Fruit fly (Drosophila melanogaster) whole organism, embryonic: ENCODE data around the gene CG42445.

Experiments
- Atf-2 ChIP-seq: fragments of 200-800 bp; sonication (Bioruptor generic); optimal IDR thresholded peaks from 2 replicates; lab custom pipeline; 2016; ENCODE audit warnings: missing biosample characterization, missing genetic modification characterization
- B-H2 ChIP-seq: fragments of 200-800 bp; sonication (Bioruptor generic); optimal IDR thresholded peaks from 2 replicates; lab custom pipeline; 2018; ENCODE audit warnings: missing biosample characterization, mild to moderate bottlenecking, missing genetic modification characterization
- BEAF-32 ChIP-seq: fragments of 200-800 bp; sonication (Bioruptor generic); optimal IDR thresholded peaks from 3 replicates; lab custom pipeline; 2017; ENCODE audit warnings: missing biosample characterization, missing genetic modification characterization, mild to moderate bottlenecking, moderate library complexity, missing genetic modification reagents
- CG10959 ChIP-seq: fragments of 200-800 bp; sonication (Bioruptor generic); IDR thresholded peaks from 2 replicates; pipeline ENCODE4 v1.3.6; 2022; ENCODE audit warnings: missing biosample characterization, missing genetic modification characterization
- CG1529 ChIP-seq: fragments of 200-800 bp; sonication (Bioruptor generic); optimal IDR thresholded peaks from 3 replicates; lab custom pipeline; 2018; ENCODE audit warnings: missing biosample characterization, missing genetic modification characterization
- CG17328 ChIP-seq: fragments of 200-800 bp; sonication (Bioruptor generic); IDR thresholded peaks from 2 replicates; pipeline ENCODE4 v1.3.6; 2022; ENCODE audit warnings: missing biosample characterization, missing genetic modification characterization
- CG17361 ChIP-seq: fragments of 200-800 bp; sonication (Bioruptor generic); IDR thresholded peaks from 3 replicates; pipeline ENCODE4 v1.3.6; 2022; ENCODE audit warnings: missing biosample characterization, missing genetic modification characterization
- CG17568 ChIP-seq: fragments of 200-800 bp; sonication (Bioruptor generic); optimal IDR thresholded peaks from 2 replicates; lab custom pipeline; 2018; ENCODE audit warnings: missing biosample characterization, mild to moderate bottlenecking, missing genetic modification characterization, moderate library complexity
- CG18262 ChIP-seq: fragments of 200-800 bp; optimal IDR thresholded peaks from 3 replicates; lab custom pipeline; 2019; ENCODE audit warnings: missing biosample characterization, mild to moderate bottlenecking, missing genetic modification characterization, moderate library complexity
- CG18599 ChIP-seq: fragments of 200-800 bp; sonication (Bioruptor generic); optimal IDR thresholded peaks from 3 replicates; lab custom pipeline; 2017; ENCODE audit warnings: missing biosample characterization, missing genetic modification characterization, mild to moderate bottlenecking, moderate library complexity, missing genetic modification reagents
- CG2202 ChIP-seq: fragments of 200-800 bp; sonication (Bioruptor generic); optimal IDR thresholded peaks from 2 replicates; lab custom pipeline; 2018; ENCODE audit warnings: missing biosample characterization, mild to moderate bottlenecking, missing genetic modification characterization
- CG3163 ChIP-seq: fragments of 200-800 bp; sonication (Bioruptor generic); optimal IDR thresholded peaks from 3 replicates; lab custom pipeline; 2016; ENCODE audit warnings: missing biosample characterization, missing genetic modification characterization
- CG33213 ChIP-seq: fragments of 200-800 bp; sonication (Bioruptor generic); optimal IDR thresholded peaks from 3 replicates; lab custom pipeline; 2016; ENCODE audit warnings: missing biosample characterization, missing genetic modification characterization
- CG3726 ChIP-seq: fragments of 200-800 bp; sonication (Bioruptor generic); IDR thresholded peaks from 3 replicates; pipeline ENCODE4, ENCODE4 v1.3.6; 2022; ENCODE audit warnings: missing biosample characterization, missing genetic modification characterization
- CG3995 ChIP-seq: fragments of 200-800 bp; sonication (Bioruptor generic); optimal IDR thresholded peaks from 3 replicates; lab custom pipeline; 2016; ENCODE audit warnings: missing biosample characterization, missing genetic modification characterization
- CG6791 ChIP-seq: fragments of 200-800 bp; sonication (Bioruptor generic); IDR thresholded peaks from 3 replicates; pipeline ENCODE4 v1.3.6; 2022; ENCODE audit warnings: missing biosample characterization, missing genetic modification characterization; ENCODE audit not compliant: partially characterized antibody
- CG7372 ChIP-seq: fragments of 200-800 bp; sonication (Bioruptor generic); IDR thresholded peaks from 2 replicates; pipeline ENCODE4 v1.3.6; 2022; ENCODE audit warnings: missing biosample characterization, missing genetic modification characterization
- CG7987 ChIP-seq: fragments of 200-800 bp; sonication (Bioruptor generic); optimal IDR thresholded peaks from 2 replicates; lab custom pipeline; 2018; ENCODE audit warnings: missing biosample characterization, mild to moderate bottlenecking, missing genetic modification characterization, moderate library complexity
- CG8765 ChIP-seq: fragments of 200-800 bp; sonication (Bioruptor generic); IDR thresholded peaks from 2 replicates; pipeline ENCODE4 v1.3.6; 2022; ENCODE audit warnings: missing biosample characterization, missing genetic modification characterization
- Dip3 ChIP-seq: fragments of 200-800 bp; sonication (Bioruptor generic); optimal IDR thresholded peaks from 3 replicates; lab custom pipeline; 2016; ENCODE audit warnings: missing biosample characterization, missing genetic modification characterization
- Doc3 ChIP-seq: fragments of 200-800 bp; sonication (Bioruptor generic); IDR thresholded peaks from 3 replicates; pipeline ENCODE4 v1.3.6; 2022; ENCODE audit warnings: missing biosample characterization, missing genetic modification characterization; ENCODE audit not compliant: partially characterized antibody
- E2f2 ChIP-seq: fragments of 200-800 bp; sonication (Bioruptor generic); IDR thresholded peaks from 2 replicates; pipeline ENCODE4 v1.3.6; 2022; ENCODE audit warnings: missing biosample characterization, missing genetic modification characterization
- Eip74EF ChIP-seq, 2 experiments: fragments of 200-800 bp in 1 of 2; fragments of >200 bp in 1 of 2; sonication (Bioruptor generic) in 1 of 2; optimal IDR thresholded peaks; 2 replicates each; lab custom pipeline; 2017 to 2019; ENCODE audit warnings: missing biosample characterization in 2 of 2, missing genetic modification characterization in 2 of 2, mild to moderate bottlenecking in 1 of 2, moderate library complexity in 1 of 2
- GATAe ChIP-seq: fragments of 200-800 bp; sonication (Bioruptor generic); conservative IDR thresholded peaks from 2 replicates; pipeline ENCODE4 v1.3.6; 2022; ENCODE audit warnings: missing biosample characterization, missing genetic modification characterization
- Gsc ChIP-seq: fragments of 200-800 bp; sonication (Bioruptor generic); IDR thresholded peaks from 2 replicates; pipeline ENCODE4 v1.3.6; 2022; ENCODE audit warnings: missing biosample characterization, missing genetic modification characterization
- Hey ChIP-seq: fragments of 200-800 bp; sonication (Bioruptor generic); optimal IDR thresholded peaks from 3 replicates; lab custom pipeline; 2018; ENCODE audit warnings: missing biosample characterization, mild to moderate bottlenecking, missing genetic modification characterization
- HmgD ChIP-seq: fragments of 200-800 bp; sonication (Bioruptor generic); optimal IDR thresholded peaks from 3 replicates; lab custom pipeline; 2016; ENCODE audit warnings: missing biosample characterization, missing genetic modification characterization
- Mes4 ChIP-seq: fragments of 200-800 bp; sonication (Bioruptor generic); optimal IDR thresholded peaks from 2 replicates; lab custom pipeline; 2016; ENCODE audit warnings: missing biosample characterization, missing genetic modification characterization
- Poxn ChIP-seq: fragments of 200-800 bp; sonication (Bioruptor generic); IDR thresholded peaks from 2 replicates; pipeline ENCODE4 v1.3.6; 2022; ENCODE audit warnings: missing biosample characterization, missing genetic modification characterization
- Ptx1 ChIP-seq: fragments of 200-800 bp; sonication (Bioruptor generic); IDR thresholded peaks from 2 replicates; pipeline ENCODE4 v1.3.6; 2022; ENCODE audit warnings: missing biosample characterization, missing genetic modification characterization
- Rfx ChIP-seq: fragments of 200-800 bp; sonication (Bioruptor generic); IDR thresholded peaks from 2 replicates; pipeline ENCODE4 v1.3.6; 2022; ENCODE audit warnings: missing biosample characterization, missing genetic modification characterization
- Side ChIP-seq: fragments of 200-800 bp; sonication (Bioruptor generic); optimal IDR thresholded peaks from 2 replicates; lab custom pipeline; 2016; ENCODE audit warnings: missing biosample characterization, missing genetic modification characterization
- Vsx1 ChIP-seq: fragments of 200-800 bp; sonication (Bioruptor generic); optimal IDR thresholded peaks from 2 replicates; lab custom pipeline; 2017; ENCODE audit warnings: missing biosample characterization, mild to moderate bottlenecking, missing genetic modification characterization, missing genetic modification reagents
- al ChIP-seq: fragments of 200-800 bp; sonication (Bioruptor generic); IDR thresholded peaks from 2 replicates; pipeline ENCODE4 v1.3.6; 2022; ENCODE audit warnings: missing biosample characterization, missing genetic modification characterization
- bab2 ChIP-seq: fragments of 200-800 bp; sonication (Bioruptor generic); optimal IDR thresholded peaks from 2 replicates; lab custom pipeline; 2016; ENCODE audit warnings: missing biosample characterization, missing genetic modification characterization
- cato ChIP-seq: fragments of 200-800 bp; sonication (Bioruptor generic); optimal IDR thresholded peaks from 2 replicates; lab custom pipeline; 2016; ENCODE audit warnings: missing biosample characterization, missing genetic modification characterization, borderline replicate concordance
- chif ChIP-seq, 2 experiments: fragments of 200-800 bp; sonication (Bioruptor generic); optimal IDR thresholded peaks; 3 replicates each; lab custom pipeline; 2016; ENCODE audit warnings: missing biosample characterization in 2 of 2, missing genetic modification characterization in 2 of 2
- fd3F ChIP-seq: fragments of 200-800 bp; sonication (Bioruptor generic); optimal IDR thresholded peaks from 2 replicates; lab custom pipeline; 2018; ENCODE audit warnings: missing biosample characterization, mild to moderate bottlenecking, missing genetic modification characterization, moderate library complexity
- fu2 ChIP-seq: fragments of 200-800 bp; sonication (Bioruptor generic); optimal IDR thresholded peaks from 2 replicates; lab custom pipeline; 2016; ENCODE audit warnings: missing biosample characterization, missing genetic modification characterization
- gem ChIP-seq: fragments of 200-800 bp; sonication (Bioruptor generic); optimal IDR thresholded peaks from 2 replicates; lab custom pipeline; 2019; ENCODE audit warnings: missing biosample characterization, mild to moderate bottlenecking, missing genetic modification characterization, moderate library complexity
- insv ChIP-seq, 2 experiments: fragments of 200-800 bp; sonication (Bioruptor generic); optimal IDR thresholded peaks; 3 replicates each; lab custom pipeline; 2016 to 2018; ENCODE audit warnings: missing biosample characterization in 2 of 2, missing genetic modification characterization in 2 of 2
- ken ChIP-seq: fragments of 200-800 bp; sonication (Bioruptor generic); IDR thresholded peaks from 3 replicates; pipeline ENCODE4 v1.3.6; 2022; ENCODE audit warnings: missing biosample characterization, missing genetic modification characterization
- klu ChIP-seq: fragments of 200-800 bp; sonication (Bioruptor generic); IDR thresholded peaks from 2 replicates; pipeline ENCODE4 v1.3.6; 2022; ENCODE audit warnings: missing biosample characterization, missing genetic modification characterization
- maf-S ChIP-seq: fragments of 200-800 bp; sonication (Bioruptor generic); optimal IDR thresholded peaks from 2 replicates; lab custom pipeline; 2016; ENCODE audit warnings: missing biosample characterization, missing genetic modification characterization
- prd ChIP-seq, 3 experiments: fragments of >200 bp in 2 of 3; fragments of 200-800 bp in 1 of 3; sonication (Bioruptor generic) in 1 of 3; optimal IDR thresholded peaks in 2 of 3; IDR thresholded peaks in 1 of 3; 2 replicates in 2 of 3; 3 replicates in 1 of 3; pipeline versions ENCODE4 v1.3.6 to Lab custom; 2017 to 2022; ENCODE audit warnings: missing biosample characterization in 1 of 3, missing genetic modification characterization in 1 of 3
- slbo ChIP-seq: fragments of 200-800 bp; sonication (Bioruptor generic); IDR thresholded peaks from 2 replicates; pipeline ENCODE4 v1.3.6; 2022; ENCODE audit warnings: missing biosample characterization, missing genetic modification characterization
- zfh1 ChIP-seq: fragments of 200-800 bp; sonication (Bioruptor generic); IDR thresholded peaks from 3 replicates; pipeline ENCODE4 v1.3.6; 2022; ENCODE audit warnings: missing biosample characterization, missing genetic modification characterization

Gene CG42445

DNA sequence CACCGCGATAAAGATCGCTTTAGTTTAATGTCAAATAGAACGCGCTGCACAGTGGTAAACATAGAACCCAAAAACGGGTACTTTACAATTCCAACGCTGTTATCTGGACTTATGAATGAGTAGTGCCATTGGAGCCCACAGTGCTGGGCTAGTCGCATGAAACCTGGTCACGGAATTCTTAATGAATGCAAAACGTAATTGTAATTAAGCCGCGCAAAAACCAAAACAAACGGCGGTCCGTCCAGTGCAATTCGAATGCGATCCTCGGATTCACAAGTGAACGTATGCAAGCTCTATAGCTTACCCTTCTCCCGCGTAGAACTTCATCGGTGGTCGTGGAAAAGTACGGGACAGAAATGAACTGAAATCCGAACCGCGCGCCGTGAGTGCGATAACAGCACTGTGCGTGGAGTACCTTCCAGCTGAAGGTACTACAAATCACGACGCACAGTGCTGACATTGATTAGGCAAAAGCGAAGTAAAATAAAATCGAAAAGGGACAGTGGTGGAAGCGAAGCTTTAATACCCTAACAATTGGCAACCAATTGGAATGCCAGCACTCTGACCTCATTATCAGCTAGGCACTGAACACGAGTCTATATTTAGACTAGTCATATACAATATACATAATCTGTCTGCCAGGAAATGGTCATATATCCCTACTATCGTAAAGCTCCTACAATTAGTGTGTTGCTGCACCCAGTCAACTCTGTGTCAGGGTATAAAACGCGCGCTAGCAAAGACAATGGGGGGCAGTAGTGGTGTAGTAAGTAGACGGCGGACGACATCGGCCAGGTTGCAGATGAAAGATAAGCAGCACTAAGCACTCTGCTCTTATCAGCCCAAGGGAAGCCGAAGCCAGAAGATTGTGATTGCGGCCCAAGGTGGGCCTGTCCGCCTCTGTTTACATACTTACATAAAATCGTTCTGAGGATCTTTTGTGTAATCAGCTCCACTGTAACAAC is 26.8 kb upstream of the CG42445 start (continued):
- TF ChIP-seq CG8765 (GFP tag; lab: Robert Waterston, UW), result no peak
- peak; percentile 53 for TF ChIP-seq Hey (tag; lab: Kevin White, UChicago)
- peak; percentile 31 for TF ChIP-seq CG18262 (tag; lab: Kevin White, UChicago)
- no peak for TF ChIP-seq Doc3 (GFP tag; lab: Robert Waterston, UW)
- TF ChIP-seq insv (GFP tag; optimal IDR thresholded peaks at IDR 0.05; lab: Kevin White, UChicago), result no peak
- TF ChIP-seq klu (GFP tag; lab: Robert Waterston, UW), result 0 out of 2 replicates have a peak, but pooled peaks have one; percentile 13
- TF ChIP-seq CG7372 (GFP tag; lab: Robert Waterston, UW), result 0 out of 2 replicates have a peak, but pooled peaks have one; percentile 27
- TF ChIP-seq CG6791 (GFP tag; lab: Robert Waterston, UW), result no peak
- peak; percentile 25 for TF ChIP-seq CG3163
- peak; percentile 2 for TF ChIP-seq CG1529
- no peak for TF ChIP-seq CG10959 (GFP tag; lab: Robert Waterston, UW)
- TF ChIP-seq Poxn (GFP tag; lab: Robert Waterston, UW), result no peak
- peak; percentile 68 for TF ChIP-seq CG3995 (GFP tag; lab: Kevin White, UChicago)
- no peak; the same call in 1 of the 2 replicates for TF ChIP-seq al (GFP tag; lab: Robert Waterston, UW)
- peak; percentile 58 for TF ChIP-seq Dip3 (GFP tag; lab: Kevin White, UChicago)
- TF ChIP-seq Eip74EF (GFP tag; optimal IDR thresholded peaks at IDR 0.05; lab: Kevin White, UChicago), result peak in 1 of 2 experiments; percentile 27
- 0 out of 3 replicates have a peak, but pooled peaks have one; percentile 45 for TF ChIP-seq CG17361
- no peak for TF ChIP-seq fd3F (GFP tag; lab: Kevin White, UChicago)
- no peak for TF ChIP-seq CG17568 (GFP tag; lab: Kevin White, UChicago)
- peak in 1 of 2 experiments; percentile 49 for TF ChIP-seq chif (GFP tag; optimal IDR thresholded peaks at IDR 0.05; lab: Kevin White, UChicago)
- TF ChIP-seq B-H2 (GFP tag; lab: Kevin White, UChicago), result no peak
- TF ChIP-seq GATAe (GFP tag; lab: Robert Waterston, UW), result peak; percentile 71; the same call in 1 of the 2 replicates
- peak; percentile 4; the same call in 1 of the 3 replicates for TF ChIP-seq zfh1 (GFP tag; lab: Robert Waterston, UW)
- peak; percentile 30; the same call in 1 of the 2 replicates for TF ChIP-seq Gsc
- TF ChIP-seq BEAF-32, result no peak
- TF ChIP-seq Ptx1 (GFP tag; lab: Robert Waterston, UW), result peak; percentile 74
- peak; percentile 49 for TF ChIP-seq HmgD
- TF ChIP-seq CG33213 (GFP tag; lab: Kevin White, UChicago), result no peak
- TF ChIP-seq gem, result peak; percentile 62
- peak; percentile 37 for TF ChIP-seq bab2 (GFP tag; lab: Kevin White, UChicago)
- no peak for TF ChIP-seq CG2202 (tag; lab: Kevin White, UChicago)
- peak; percentile 69 for TF ChIP-seq slbo
- peak; percentile 23 for TF ChIP-seq maf-S (GFP tag; lab: Kevin White, UChicago)
- no peak for TF ChIP-seq prd (optimal IDR thresholded peaks at IDR 0.05; lab: Kevin White, UChicago)
- TF ChIP-seq prd (GFP tag; IDR thresholded peaks at IDR 0.05; lab: Robert Waterston, UW), result peak; percentile 60
- no peak for TF ChIP-seq ken (GFP tag; lab: Robert Waterston, UW)
- 0 out of 2 replicates have a peak, but pooled peaks have one; percentile 37 for TF ChIP-seq Rfx
- TF ChIP-seq Side, result peak; percentile 65
- peak; percentile 69 for TF ChIP-seq Atf-2 (GFP tag; lab: Kevin White, UChicago)
- TF ChIP-seq E2f2 (GFP tag; lab: Robert Waterston, UW), result no peak; the same call in 1 of the 2 replicates
- TF ChIP-seq CG7987 (GFP tag; lab: Kevin White, UChicago), result peak; percentile 96
- TF ChIP-seq CG3726 (GFP tag; lab: Robert Waterston, UW), result no peak
- TF ChIP-seq CG18599 (GFP tag; lab: Kevin White, UChicago), result peak; percentile 80
- peak; percentile 63 for TF ChIP-seq Mes4 (GFP tag; lab: Kevin White, UChicago)
- no peak for TF ChIP-seq CG17328
- TF ChIP-seq cato (GFP tag; lab: Kevin White, UChicago), result no peak
- peak; percentile 51 for TF ChIP-seq fu2 (GFP tag; lab: Kevin White, UChicago)
- TF ChIP-seq Vsx1 (GFP tag; lab: Kevin White, UChicago), result peak; percentile 47
